Worm (Caenorhabditis elegans) whole organism, mixed stage, embryonic: ENCODE data around the gene fbxb-107.

Experiments
- bed-3 ChIP-seq: fragments of 200-800 bp; sonication (Bioruptor generic); optimal IDR thresholded peaks from 3 replicates; lab custom pipeline; 2018; ENCODE audit warnings: mild to moderate bottlenecking, missing genetic modification characterization, moderate library complexity, missing compliant biosample characterization
- blmp-1 ChIP-seq: fragments of 150-350 bp; optimal IDR thresholded peaks from 2 replicates; lab custom pipeline; 2014; ENCODE audit warnings: missing biosample characterization, missing genetic modification characterization
- ceh-39 ChIP-seq: fragments of 150-350 bp; optimal IDR thresholded peaks from 2 replicates; lab custom pipeline; 2014; ENCODE audit warnings: missing biosample characterization, missing genetic modification characterization
- ceh-43 ChIP-seq: fragments of 200-800 bp; sonication (Bioruptor generic); optimal IDR thresholded peaks from 2 replicates; lab custom pipeline; 2018; ENCODE audit warnings: mild to moderate bottlenecking, missing genetic modification characterization, moderate library complexity, missing compliant biosample characterization
- ces-1 ChIP-seq: fragments of 150-350 bp; optimal IDR thresholded peaks from 2 replicates; lab custom pipeline; 2014; ENCODE audit warnings: missing biosample characterization, missing genetic modification reagents, missing genetic modification characterization
- cnd-1 ChIP-seq: fragments of 200-800 bp; sonication (Bioruptor generic); optimal IDR thresholded peaks from 2 replicates; lab custom pipeline; 2018; ENCODE audit warnings: mild to moderate bottlenecking, missing genetic modification characterization, missing compliant biosample characterization
- drap-1 ChIP-seq: fragments of 200-800 bp; sonication (Bioruptor generic); optimal IDR thresholded peaks from 3 replicates; lab custom pipeline; 2018; ENCODE audit warnings: mild to moderate bottlenecking, missing genetic modification characterization, missing compliant biosample characterization
- elt-3 ChIP-seq: fragments of 150-350 bp; optimal IDR thresholded peaks from 2 replicates; lab custom pipeline; 2014; ENCODE audit warnings: missing biosample characterization, missing genetic modification characterization
- flh-1 ChIP-seq: fragments of 200-800 bp; sonication (Bioruptor generic); optimal IDR thresholded peaks from 2 replicates; lab custom pipeline; 2018; ENCODE audit warnings: mild to moderate bottlenecking, missing genetic modification characterization, moderate library complexity, missing compliant biosample characterization
- ham-2 ChIP-seq: fragments of 200-800 bp; sonication (Bioruptor generic); optimal IDR thresholded peaks from 2 replicates; lab custom pipeline; 2018; ENCODE audit warnings: mild to moderate bottlenecking, missing genetic modification characterization, missing compliant biosample characterization
- hlh-1 ChIP-seq: fragments of 150-350 bp; optimal IDR thresholded peaks from 2 replicates; lab custom pipeline; 2014; ENCODE audit warnings: missing biosample characterization, missing genetic modification reagents, missing genetic modification characterization
- lin-13 ChIP-seq: fragments of 150-350 bp; optimal IDR thresholded peaks from 2 replicates; lab custom pipeline; 2014; ENCODE audit warnings: missing biosample characterization, missing genetic modification characterization
- lin-32 ChIP-seq: fragments of 200-800 bp; sonication (Bioruptor generic); optimal IDR thresholded peaks from 2 replicates; lab custom pipeline; 2018; ENCODE audit warnings: mild to moderate bottlenecking, missing genetic modification characterization, missing compliant biosample characterization
- lsy-2 ChIP-seq: fragments of 150-350 bp; optimal IDR thresholded peaks from 2 replicates; lab custom pipeline; 2014; ENCODE audit warnings: missing biosample characterization, missing genetic modification characterization
- mab-5 ChIP-seq: fragments of 150-350 bp; optimal IDR thresholded peaks from 2 replicates; lab custom pipeline; 2014; ENCODE audit warnings: missing biosample characterization, missing genetic modification characterization
- mep-1 ChIP-seq: fragments of 150-350 bp; optimal IDR thresholded peaks from 2 replicates; lab custom pipeline; 2017; ENCODE audit warnings: missing biosample characterization, missing genetic modification reagents, missing genetic modification characterization, inconsistent platforms
- nhr-12 ChIP-seq: fragments of 150-350 bp; optimal IDR thresholded peaks from 2 replicates; lab custom pipeline; 2014; ENCODE audit warnings: missing biosample characterization, missing genetic modification characterization
- nhr-2 ChIP-seq: fragments of 150-350 bp; optimal IDR thresholded peaks from 2 replicates; lab custom pipeline; 2014; ENCODE audit warnings: missing biosample characterization, missing genetic modification characterization
- nhr-237 ChIP-seq: fragments of 150-350 bp; optimal IDR thresholded peaks from 2 replicates; lab custom pipeline; 2014; ENCODE audit warnings: missing biosample characterization, missing genetic modification characterization
- nhr-28 ChIP-seq: fragments of 150-350 bp; optimal IDR thresholded peaks from 2 replicates; lab custom pipeline; 2014; ENCODE audit warnings: missing biosample characterization, missing genetic modification characterization
- nhr-76 ChIP-seq: sonication (generic microtip); optimal IDR thresholded peaks from 2 replicates; lab custom pipeline; 2017; ENCODE audit warnings: missing biosample characterization, missing genetic modification characterization
- pha-4 ChIP-seq: fragments of 150-350 bp; optimal IDR thresholded peaks from 2 replicates; lab custom pipeline; 2018; ENCODE audit warnings: missing biosample characterization, missing genetic modification reagents, missing genetic modification characterization
- sem-2 ChIP-seq: fragments of 200-800 bp; sonication (Bioruptor generic); optimal IDR thresholded peaks from 2 replicates; lab custom pipeline; 2018; ENCODE audit warnings: mild to moderate bottlenecking, missing genetic modification characterization, missing compliant biosample characterization
- sptf-1 ChIP-seq: sonication (generic microtip); optimal IDR thresholded peaks from 2 replicates; lab custom pipeline; 2017; ENCODE audit warnings: mild to moderate bottlenecking, missing genetic modification characterization, moderate library complexity, missing compliant biosample characterization
- tbx-8 ChIP-seq: fragments of 200-800 bp; sonication (Bioruptor generic); optimal IDR thresholded peaks from 2 replicates; lab custom pipeline; 2018; ENCODE audit warnings: mild to moderate bottlenecking, missing genetic modification characterization, moderate library complexity, missing compliant biosample characterization
- unc-120 ChIP-seq: sonication (generic microtip); optimal IDR thresholded peaks from 2 replicates; lab custom pipeline; 2017; ENCODE audit warnings: missing genetic modification characterization, missing compliant biosample characterization; ENCODE audit not compliant: poor library complexity, severe bottlenecking
- unc-39 ChIP-seq: fragments of 150-350 bp; optimal IDR thresholded peaks from 2 replicates; lab custom pipeline; 2014; ENCODE audit warnings: missing biosample characterization, missing genetic modification characterization
- unc-62 ChIP-seq: fragments of 150-350 bp; optimal IDR thresholded peaks from 2 replicates; lab custom pipeline; 2014; ENCODE audit warnings: missing biosample characterization, missing genetic modification reagents, missing genetic modification characterization
- zip-8 ChIP-seq: fragments of 150-350 bp; optimal IDR thresholded peaks from 2 replicates; lab custom pipeline; 2014; ENCODE audit warnings: missing biosample characterization, missing genetic modification characterization
- ztf-11 ChIP-seq: fragments of 150-350 bp; optimal IDR thresholded peaks from 2 replicates; lab custom pipeline; 2014; ENCODE audit warnings: missing biosample characterization, missing genetic modification characterization

Gene fbxb-107

DNA sequence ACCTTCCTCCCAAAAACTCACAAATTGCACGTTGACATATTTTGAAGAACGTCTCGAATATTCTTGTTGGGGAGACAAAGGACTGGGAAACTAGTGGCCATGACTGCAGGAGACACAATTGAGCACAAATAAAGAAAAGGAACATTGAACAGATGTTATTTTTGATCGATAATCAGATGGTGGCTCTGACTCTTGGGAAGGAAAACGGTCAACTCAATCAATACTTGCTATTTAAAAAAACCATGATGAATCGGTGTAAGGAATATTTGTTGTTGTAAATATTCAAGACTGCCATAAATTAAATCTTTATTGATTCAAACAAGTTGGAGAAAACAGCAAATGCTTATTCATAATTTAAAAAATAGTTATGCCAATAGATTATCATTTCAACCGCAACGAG, 12.2 kb downstream of the fbxb-107 start, which contains the start of gene fbxb-105:
TSS of gene fbxb-105 (minus strand) at position 101 of the 400 bp plus-strand sequence.
- TF ChIP-seq blmp-1 (tag; lab: Kevin White, UChicago) (no peak), ceh-39 (tag; lab: Kevin White, UChicago) (peak; percentile 38), cnd-1 (tag; lab: Kevin White, UChicago) (peak; percentile 59)

ce11 chrII:2772166-2772565, 13.6 kb downstream of the fbxb-107 start, which contains the start of gene sdz-10:
Gene sdz-10 (minus strand): TSS chrII:2772266.
- TF ChIP-seq ceh-39 (tag; lab: Kevin White, UChicago) (peak; percentile 18), tbx-8 (GFP tag; lab: Kevin White, UChicago) (no peak), ceh-43 (GFP tag; lab: Kevin White, UChicago) (no peak)
- TF ChIP-seq, all 35 proteins: peak for 1

DNA sequence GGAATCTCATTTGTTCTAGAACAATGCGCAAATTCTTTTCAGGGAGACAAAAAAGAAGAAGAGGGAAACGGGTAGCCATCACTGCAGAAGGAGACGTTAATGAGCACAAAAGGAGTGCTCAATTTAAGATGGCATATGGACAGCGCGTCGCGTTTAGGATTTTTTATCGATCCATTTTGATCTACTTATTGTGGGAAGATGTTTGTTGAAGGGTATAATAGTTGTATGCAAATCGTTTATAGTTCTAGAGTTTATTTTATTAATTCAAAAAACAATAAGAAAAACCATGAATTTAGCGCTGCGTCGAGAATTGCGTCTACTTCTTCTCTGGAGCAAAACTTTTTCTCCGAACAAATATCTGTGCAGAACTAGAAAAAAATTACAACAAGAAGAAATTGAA, 15.0 kb downstream of the fbxb-107 start, which contains the start of gene sdz-9:
TSS of gene sdz-9 (minus strand) at position 101 of the 400 bp plus-strand sequence.
- TF ChIP-seq sem-2 (GFP tag; lab: Kevin White, UChicago), result no peak
- no peak for TF ChIP-seq tbx-8 (GFP tag; lab: Kevin White, UChicago)
- no peak for TF ChIP-seq nhr-2 (tag; lab: Kevin White, UChicago)
- no peak for TF ChIP-seq bed-3 (GFP tag; lab: Kevin White, UChicago)
- TF ChIP-seq lin-32 (GFP tag; lab: Kevin White, UChicago), result no peak
- no peak for TF ChIP-seq nhr-76
- TF ChIP-seq hlh-1 (tag; lab: Kevin White, UChicago), result no peak
- no peak for TF ChIP-seq ceh-43 (GFP tag; lab: Kevin White, UChicago)
- no peak for TF ChIP-seq ceh-39 (tag; lab: Kevin White, UChicago)
- TF ChIP-seq drap-1, result no peak
- TF ChIP-seq nhr-28 (tag; lab: Kevin White, UChicago), result no peak
- TF ChIP-seq sptf-1 (tag; lab: Kevin White, UChicago), result no peak
- TF ChIP-seq unc-62 (GFP tag; lab: Kevin White, UChicago), result no peak
- TF ChIP-seq mab-5 (tag; lab: Kevin White, UChicago), result no peak
- no peak for TF ChIP-seq elt-3 (tag; lab: Kevin White, UChicago)
- TF ChIP-seq flh-1 (GFP tag; lab: Kevin White, UChicago), result no peak

ce11 chrII:2774904-2775303, 16.3 kb downstream of the fbxb-107 start, which contains the start of gene fbxb-111:
Gene fbxb-111 (minus strand): TSS chrII:2775004.
- TF ChIP-seq flh-1 (GFP tag; lab: Kevin White, UChicago), result no peak
- TF ChIP-seq unc-39 (tag; lab: Kevin White, UChicago), result no peak
- TF ChIP-seq lin-13 (tag; lab: Kevin White, UChicago), result no peak
- no peak for TF ChIP-seq ceh-39 (tag; lab: Kevin White, UChicago)
- TF ChIP-seq lsy-2 (tag; lab: Kevin White, UChicago), result no peak
- TF ChIP-seq pha-4 (tag; lab: Kevin White, UChicago), result no peak
- TF ChIP-seq sptf-1 (tag; lab: Kevin White, UChicago), result no peak
- TF ChIP-seq mab-5 (tag; lab: Kevin White, UChicago), result no peak
- TF ChIP-seq nhr-12 (tag; lab: Kevin White, UChicago), result no peak
- TF ChIP-seq sem-2 (GFP tag; lab: Kevin White, UChicago), result no peak
- TF ChIP-seq unc-120 (tag; lab: Kevin White, UChicago), result no peak
- TF ChIP-seq unc-62 (GFP tag; lab: Kevin White, UChicago), result no peak
- TF ChIP-seq zip-8, result no peak
- no peak for TF ChIP-seq nhr-28 (tag; lab: Kevin White, UChicago)
- no peak for TF ChIP-seq mep-1
- TF ChIP-seq, all 35 proteins: peak for 0

DNA sequence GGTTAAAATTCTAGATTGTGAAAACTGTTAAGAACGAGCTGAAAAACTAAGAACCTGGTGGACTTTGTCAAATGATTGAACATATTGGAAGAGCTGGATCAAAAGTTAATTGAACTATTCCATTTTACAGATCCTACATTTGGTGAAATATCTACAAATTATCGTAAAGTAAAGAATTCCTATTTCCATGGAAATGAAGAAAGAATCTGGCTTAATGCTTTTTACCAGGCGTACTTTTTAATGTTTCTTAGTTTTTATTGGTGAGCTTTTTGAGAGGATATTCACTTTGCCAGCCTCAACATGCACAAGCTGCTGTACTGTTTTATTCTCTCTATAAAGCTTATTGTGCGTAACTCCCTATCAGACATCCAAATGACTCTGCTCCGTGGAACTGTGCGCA, 19.3 kb downstream of the fbxb-107 start, which contains the start of gene F08D12.4:
TSS of gene F08D12.4 (plus strand) at position 301 of the 400 bp plus-strand sequence.
- TF ChIP-seq ztf-11 (no peak), ces-1 (GFP tag; lab: Kevin White, UChicago) (no peak), ceh-43 (GFP tag; lab: Kevin White, UChicago) (no peak), nhr-76 (no peak), mep-1 (no peak), nhr-237 (tag; lab: Kevin White, UChicago) (no peak), cnd-1 (tag; lab: Kevin White, UChicago) (no peak), zip-8 (no peak), mab-5 (tag; lab: Kevin White, UChicago) (no peak), ham-2 (GFP tag; lab: Kevin White, UChicago) (no peak), lin-32 (GFP tag; lab: Kevin White, UChicago) (no peak), ceh-39 (tag; lab: Kevin White, UChicago) (no peak)
